Worm (Caenorhabditis elegans) whole organism, L4 larva: ENCODE measurements around the gene R11G11.16.

Experiments
- D1046.2 ChIP-seq: fragments of 200-800 bp; sonication (Bioruptor generic); IDR thresholded peaks from 2 replicates; pipeline ENCODE4 v1.3.6; 2022; ENCODE audit warnings: missing genetic modification characterization, missing compliant biosample characterization
- R02D3.7 ChIP-seq: fragments of 150-350 bp; sonication (generic microtip); optimal IDR thresholded peaks from 3 replicates; lab custom pipeline; 2014; ENCODE audit warnings: missing biosample characterization, missing genetic modification characterization
- aha-1 ChIP-seq: fragments of 150-350 bp; peaks from one replicate; lab custom pipeline; 2014; ENCODE audit warnings: missing biosample characterization, missing genetic modification characterization
- aly-2 ChIP-seq: sonication (generic microtip); optimal IDR thresholded peaks from 2 replicates; lab custom pipeline; 2018; ENCODE audit warnings: missing biosample characterization, missing genetic modification characterization
- ama-1 ChIP-seq: fragments of 150-350 bp; optimal IDR thresholded peaks from 2 replicates; lab custom pipeline; 2014; ENCODE audit warnings: inconsistent platforms, mixed read lengths
- ceh-82 ChIP-seq: sonication (generic microtip); optimal IDR thresholded peaks from 2 replicates; lab custom pipeline; 2017; ENCODE audit warnings: missing biosample characterization, missing genetic modification characterization
- jun-1 ChIP-seq: fragments of 150-350 bp; optimal IDR thresholded peaks from 2 replicates; lab custom pipeline; 2014; ENCODE audit warnings: missing biosample characterization, missing genetic modification reagents, missing genetic modification characterization
- nhr-28 ChIP-seq: fragments of 150-350 bp; optimal IDR thresholded peaks from 2 replicates; lab custom pipeline; 2014; ENCODE audit warnings: missing biosample characterization, missing genetic modification characterization
- nhr-48 ChIP-seq: sonication (generic microtip); optimal IDR thresholded peaks from 2 replicates; lab custom pipeline; 2016; ENCODE audit warnings: mild to moderate bottlenecking, missing genetic modification characterization, missing compliant biosample characterization
- nhr-77 ChIP-seq: fragments of 150-350 bp; optimal IDR thresholded peaks from 2 replicates; lab custom pipeline; 2014; ENCODE audit warnings: missing biosample characterization, missing genetic modification characterization
- saeg-2 ChIP-seq: fragments of 200-800 bp; sonication (Bioruptor generic); IDR thresholded peaks from 2 replicates; pipeline ENCODE4 v1.3.6; 2022; ENCODE audit warnings: missing genetic modification reagents, missing genetic modification characterization, missing compliant biosample characterization
- skn-1 ChIP-seq: fragments of 150-350 bp; optimal IDR thresholded peaks from 2 replicates; lab custom pipeline; 2014; ENCODE audit warnings: missing biosample characterization, missing genetic modification characterization
- snpc-4 ChIP-seq: fragments of 150-350 bp; optimal IDR thresholded peaks from 2 replicates; lab custom pipeline; 2014; ENCODE audit warnings: missing biosample characterization, missing genetic modification characterization
- ztf-11 ChIP-seq: fragments of 150-350 bp; optimal IDR thresholded peaks from 2 replicates; lab custom pipeline; 2014; ENCODE audit warnings: missing biosample characterization, missing genetic modification characterization

DNA sequence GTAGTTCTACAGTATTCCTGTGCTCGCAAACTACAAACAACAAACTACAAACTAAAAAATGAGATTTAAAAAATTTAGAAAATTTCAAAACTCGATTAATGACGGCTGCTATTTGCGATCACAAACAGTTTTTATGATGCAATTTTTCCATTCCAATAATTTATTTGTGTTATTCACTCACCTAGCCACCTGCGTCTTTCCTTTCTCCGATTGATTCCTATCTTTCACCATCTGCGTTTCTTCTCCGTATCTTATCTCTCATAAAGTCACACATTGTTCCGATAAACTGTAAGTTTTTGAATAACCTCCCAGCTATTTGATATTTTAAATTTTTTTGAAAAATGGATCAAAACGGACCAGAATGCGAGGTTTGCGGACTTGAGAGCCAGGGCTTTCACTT, 9.2 kb upstream of the R11G11.16 start, which contains the start of gene nhr-132:
- TF ChIP-seq ceh-82 (no peak), saeg-2 (GFP tag; lab: Robert Waterston, UW) (no peak), aha-1 (no peak), nhr-77 (tag; lab: Kevin White, UChicago) (peak; percentile 8), skn-1 (tag; lab: Kevin White, UChicago) (no peak), nhr-48 (tag; lab: Kevin White, UChicago) (no peak), ztf-11 (tag; lab: Kevin White, UChicago) (no peak), jun-1 (tag; lab: Kevin White, UChicago) (no peak), ama-1 (lab: Kevin White, UChicago) (no peak), D1046.2 (GFP tag; lab: Robert Waterston, UW) (no peak), snpc-4 (tag; lab: Kevin White, UChicago) (no peak), nhr-28 (tag; lab: Kevin White, UChicago) (peak; percentile 77), aly-2 (tag; lab: Kevin White, UChicago) (no peak), R02D3.7 (tag; lab: Kevin White, UChicago) (no peak)
